Fruit fly (Drosophila melanogaster) whole organism, wandering third instar larva: ENCODE measurements around the gene CG11396.

ENCODE experiments used
- Abd-B ChIP-seq: fragments of >200 bp; optimal IDR thresholded peaks from 2 replicates; lab custom pipeline; 2017; ENCODE audit warnings: missing biosample characterization, missing genetic modification characterization
- Dfd ChIP-seq: fragments of >200 bp; optimal IDR thresholded peaks from 2 replicates; lab custom pipeline; 2017; ENCODE audit warnings: missing biosample characterization, missing genetic modification characterization
- Hr83 ChIP-seq: fragments of 200-300 bp; sonication (Bioruptor generic); optimal IDR thresholded peaks from 2 replicates; lab custom pipeline; 2016; ENCODE audit warnings: missing biosample characterization, mild to moderate bottlenecking, missing genetic modification characterization, moderate library complexity; ENCODE audit not compliant: poor library complexity, severe bottlenecking
- dsf ChIP-seq: sonication (Bioruptor generic); optimal IDR thresholded peaks from 2 replicates; lab custom pipeline; 2016; ENCODE audit warnings: missing biosample characterization, missing genetic modification characterization, borderline replicate concordance
- fru ChIP-seq: fragments of 200-800 bp; sonication (Bioruptor generic); optimal IDR thresholded peaks from 3 replicates; lab custom pipeline; 2016; ENCODE audit warnings: missing biosample characterization, mild to moderate bottlenecking, missing genetic modification characterization
- jim ChIP-seq: fragments of 175-275, 200-325 bp; sonication (Bioruptor generic); optimal IDR thresholded peaks from 2 replicates; lab custom pipeline; 2016; ENCODE audit warnings: missing biosample characterization, mild to moderate bottlenecking, missing genetic modification characterization
- pan ChIP-seq: fragments of >200 bp; optimal IDR thresholded peaks from 2 replicates; lab custom pipeline; 2017
- psq ChIP-seq: fragments of 200-800 bp; sonication (Bioruptor generic); optimal IDR thresholded peaks from 3 replicates; lab custom pipeline; 2017; ENCODE audit warnings: missing biosample characterization, mild to moderate bottlenecking, missing genetic modification characterization, moderate library complexity
- tai ChIP-seq: sonication (Bioruptor generic); optimal IDR thresholded peaks from 2 replicates; lab custom pipeline; 2016; ENCODE audit warnings: missing biosample characterization, missing genetic modification characterization
- usp ChIP-seq: fragments of >200 bp; optimal IDR thresholded peaks from 2 replicates; lab custom pipeline; 2017; ENCODE audit warnings: missing biosample characterization, missing genetic modification characterization

dm6 chr3L:20827962-20828361 is 40.0 kb upstream of the CG11396 start:
- TF ChIP-seq psq (GFP tag; lab: Kevin White, UChicago) (no peak), pan (lab: Kevin White, UChicago) (no peak), dsf (GFP tag; lab: Kevin White, UChicago) (no peak), Dfd (GFP tag; lab: Kevin White, UChicago) (no peak), Abd-B (GFP tag; lab: Kevin White, UChicago) (no peak), tai (GFP tag; lab: Kevin White, UChicago) (no peak), Hr83 (no peak), usp (GFP tag; lab: Kevin White, UChicago) (no peak), jim (no peak), fru (GFP tag; lab: Kevin White, UChicago) (no peak)
